Fruit fly (Drosophila melanogaster) whole organism, embryonic: ENCODE measurements around the gene ab.

ENCODE experiments used
- Awh ChIP-seq: fragments of 200-800 bp; sonication (Bioruptor generic); IDR thresholded peaks from 2 replicates; pipeline ENCODE4, ENCODE4 v1.3.6; 2022; ENCODE audit warnings: missing biosample characterization, missing genetic modification characterization
- B-H1 ChIP-seq: fragments of 200-800 bp; sonication (Bioruptor generic); IDR thresholded peaks from 3 replicates; pipeline ENCODE4 v1.3.6; 2022; ENCODE audit warnings: missing biosample characterization, missing genetic modification characterization
- BtbVII ChIP-seq: fragments of 200-800 bp; sonication (Bioruptor generic); optimal IDR thresholded peaks from 3 replicates; lab custom pipeline; 2017; ENCODE audit warnings: missing biosample characterization, mild to moderate bottlenecking, missing genetic modification characterization
- C15 ChIP-seq: fragments of 200-800 bp; sonication (Bioruptor generic); IDR thresholded peaks from 3 replicates; pipeline ENCODE4 v1.3.6; 2022; ENCODE audit warnings: missing biosample characterization, missing genetic modification characterization
- CG10979 ChIP-seq: fragments of 200-800 bp; sonication (Bioruptor generic); optimal IDR thresholded peaks from 2 replicates; lab custom pipeline; 2018; ENCODE audit warnings: missing biosample characterization, mild to moderate bottlenecking, missing genetic modification characterization, moderate library complexity
- CG11695 ChIP-seq: fragments of 200-800 bp; sonication (Bioruptor generic); IDR thresholded peaks from 3 replicates; pipeline ENCODE4 v1.3.6; 2022; ENCODE audit warnings: missing biosample characterization, missing genetic modification characterization
- CG12219 ChIP-seq: fragments of 200-800 bp; sonication (Bioruptor generic); optimal IDR thresholded peaks from 3 replicates; lab custom pipeline; 2018; ENCODE audit warnings: missing biosample characterization, mild to moderate bottlenecking, missing genetic modification characterization
- CG12744 ChIP-seq: fragments of 200-800 bp; sonication (Bioruptor generic); optimal IDR thresholded peaks from 2 replicates; lab custom pipeline; 2016; ENCODE audit warnings: missing biosample characterization, missing genetic modification characterization
- CG12769 ChIP-seq: fragments of 200-800 bp; sonication (Bioruptor generic); optimal IDR thresholded peaks from 2 replicates; lab custom pipeline; 2019; ENCODE audit warnings: missing biosample characterization, mild to moderate bottlenecking, missing genetic modification characterization, moderate library complexity
- CG12942 ChIP-seq: fragments of 200-800 bp; sonication (Bioruptor generic); optimal IDR thresholded peaks from 3 replicates; lab custom pipeline; 2016; ENCODE audit warnings: missing biosample characterization, missing genetic modification characterization
- CG14965 ChIP-seq: fragments of 200-800 bp; sonication (Bioruptor generic); optimal IDR thresholded peaks from 2 replicates; lab custom pipeline; 2016; ENCODE audit warnings: missing biosample characterization, missing genetic modification characterization, borderline replicate concordance
- CG1529 ChIP-seq: fragments of 200-800 bp; sonication (Bioruptor generic); optimal IDR thresholded peaks from 3 replicates; lab custom pipeline; 2018; ENCODE audit warnings: missing biosample characterization, missing genetic modification characterization
- CG1603 ChIP-seq: fragments of 200-800 bp; sonication (Bioruptor generic); optimal IDR thresholded peaks from 2 replicates; lab custom pipeline; 2019; ENCODE audit warnings: missing biosample characterization, mild to moderate bottlenecking, missing genetic modification characterization, moderate library complexity
- CG1792 ChIP-seq: fragments of 200-800 bp; sonication (Bioruptor generic); optimal IDR thresholded peaks from 2 replicates; lab custom pipeline; 2016; ENCODE audit warnings: missing biosample characterization, missing genetic modification characterization
- CG31224 ChIP-seq: fragments of 200-800 bp; sonication (Bioruptor generic); IDR thresholded peaks from 2 replicates; pipeline ENCODE4 v1.3.6; 2022; ENCODE audit warnings: missing biosample characterization, missing genetic modification characterization
- CG3163 ChIP-seq: fragments of 200-800 bp; sonication (Bioruptor generic); optimal IDR thresholded peaks from 3 replicates; lab custom pipeline; 2016; ENCODE audit warnings: missing biosample characterization, missing genetic modification characterization
- CG32772 ChIP-seq: fragments of 200-800 bp; sonication (Bioruptor generic); IDR thresholded peaks from 2 replicates; pipeline ENCODE4 v1.3.6; 2022; ENCODE audit warnings: missing biosample characterization, missing genetic modification characterization
- CG3407 ChIP-seq: fragments of 200-800 bp; sonication (Bioruptor generic); optimal IDR thresholded peaks from 2 replicates; lab custom pipeline; 2018; ENCODE audit warnings: missing biosample characterization, mild to moderate bottlenecking, missing genetic modification characterization
- CG34376 ChIP-seq: fragments of 200-800 bp; sonication (Bioruptor generic); optimal IDR thresholded peaks from 2 replicates; lab custom pipeline; 2018; ENCODE audit warnings: missing biosample characterization, mild to moderate bottlenecking, missing genetic modification characterization
- CG3847 ChIP-seq: fragments of 200-800 bp; sonication (Bioruptor generic); IDR thresholded peaks from 2 replicates; pipeline ENCODE4 v1.3.6; 2022; ENCODE audit warnings: missing biosample characterization, missing genetic modification characterization
- CG4730 ChIP-seq: fragments of 200-800 bp; sonication (Bioruptor generic); IDR thresholded peaks from 2 replicates; pipeline ENCODE4 v1.3.6; 2022; ENCODE audit warnings: missing biosample characterization, missing genetic modification characterization
- CG5180 ChIP-seq: fragments of 200-800 bp; sonication (Bioruptor generic); optimal IDR thresholded peaks from 3 replicates; lab custom pipeline; 2017; ENCODE audit warnings: missing biosample characterization, missing genetic modification characterization, mild to moderate bottlenecking, moderate library complexity, missing genetic modification reagents
- CG6791 ChIP-seq: fragments of 200-800 bp; sonication (Bioruptor generic); IDR thresholded peaks from 3 replicates; pipeline ENCODE4 v1.3.6; 2022; ENCODE audit warnings: missing biosample characterization, missing genetic modification characterization; ENCODE audit not compliant: partially characterized antibody
- CG7271 ChIP-seq: fragments of 200-800 bp; sonication (Bioruptor generic); optimal IDR thresholded peaks from 2 replicates; lab custom pipeline; 2018; ENCODE audit warnings: missing biosample characterization, mild to moderate bottlenecking, missing genetic modification characterization, moderate library complexity
- CG7556 ChIP-seq: fragments of 200-800 bp; sonication (Bioruptor generic); optimal IDR thresholded peaks from 2 replicates; lab custom pipeline; 2017; ENCODE audit warnings: missing biosample characterization, mild to moderate bottlenecking, missing genetic modification characterization
- CG7987 ChIP-seq: fragments of 200-800 bp; sonication (Bioruptor generic); optimal IDR thresholded peaks from 2 replicates; lab custom pipeline; 2018; ENCODE audit warnings: missing biosample characterization, mild to moderate bottlenecking, missing genetic modification characterization, moderate library complexity
- CG9876 ChIP-seq: fragments of 200-800 bp; sonication (Bioruptor generic); optimal IDR thresholded peaks from 2 replicates; lab custom pipeline; 2016; ENCODE audit warnings: missing biosample characterization, missing genetic modification characterization
- Chrac-16 ChIP-seq: fragments of 200-800 bp; sonication (Bioruptor generic); optimal IDR thresholded peaks from 3 replicates; lab custom pipeline; 2016; ENCODE audit warnings: missing biosample characterization, missing genetic modification characterization
- D ChIP-seq, 2 experiments: fragments of 200-800 bp in 1 of 2; fragments of >200 bp in 1 of 2; sonication (Bioruptor generic) in 1 of 2; optimal IDR thresholded peaks; 2 replicates in 1 of 2; 3 replicates in 1 of 2; lab custom pipeline; 2017; ENCODE audit warnings: mild to moderate bottlenecking in 1 of 2, missing biosample characterization in 1 of 2, missing genetic modification characterization in 1 of 2, missing genetic modification reagents in 1 of 2
- Dbx ChIP-seq: fragments of 200-800 bp; sonication (Bioruptor generic); IDR thresholded peaks from 3 replicates; pipeline ENCODE4 v1.3.6; 2022; ENCODE audit warnings: missing biosample characterization, missing genetic modification characterization
- Dek ChIP-seq: fragments of 200-800 bp; sonication (Bioruptor generic); optimal IDR thresholded peaks from 3 replicates; lab custom pipeline; 2019; ENCODE audit warnings: missing biosample characterization, mild to moderate bottlenecking, missing genetic modification characterization, moderate library complexity
- Dp ChIP-seq: fragments of 200-800 bp; sonication (Bioruptor generic); optimal IDR thresholded peaks from 2 replicates; lab custom pipeline; 2018; ENCODE audit warnings: missing biosample characterization, mild to moderate bottlenecking, missing genetic modification characterization, moderate library complexity
- Dref ChIP-seq: fragments of 200-800 bp; sonication (Bioruptor generic); IDR thresholded peaks from 2 replicates; pipeline ENCODE4 v1.3.6; 2022; ENCODE audit warnings: missing biosample characterization, missing genetic modification characterization
- E2f2 ChIP-seq: fragments of 200-800 bp; sonication (Bioruptor generic); IDR thresholded peaks from 2 replicates; pipeline ENCODE4 v1.3.6; 2022; ENCODE audit warnings: missing biosample characterization, missing genetic modification characterization
- Hand ChIP-seq: fragments of 200-800 bp; sonication (Bioruptor generic); optimal IDR thresholded peaks from 2 replicates; lab custom pipeline; 2017; ENCODE audit warnings: mild to moderate bottlenecking, missing biosample characterization, missing genetic modification reagents, missing genetic modification characterization
- Hr39 ChIP-seq: fragments of >200 bp; optimal IDR thresholded peaks from 2 replicates; lab custom pipeline; 2017
- NfI ChIP-seq: fragments of 200-800 bp; sonication (Bioruptor generic); optimal IDR thresholded peaks from 3 replicates; lab custom pipeline; 2018; ENCODE audit warnings: missing biosample characterization, mild to moderate bottlenecking, missing genetic modification characterization, moderate library complexity
- Ravus ChIP-seq: fragments of 200-800 bp; sonication (Bioruptor generic); IDR thresholded peaks from 2 replicates; pipeline ENCODE4 v1.3.6; 2022; ENCODE audit warnings: missing biosample characterization, missing genetic modification characterization
- Sox102F ChIP-seq: fragments of 200-800 bp; sonication (Bioruptor generic); optimal IDR thresholded peaks from 2 replicates; lab custom pipeline; 2018; ENCODE audit warnings: missing biosample characterization, mild to moderate bottlenecking, missing genetic modification characterization, moderate library complexity
- Stat92E ChIP-seq, 3 experiments: fragments of >200 bp in 2 of 3; fragments of 200-800 bp in 1 of 3; sonication (Bioruptor generic) in 1 of 3; optimal IDR thresholded peaks; 2 replicates each; lab custom pipeline; 2017 to 2019; ENCODE audit warnings: missing biosample characterization in 3 of 3, missing genetic modification characterization in 3 of 3, mild to moderate bottlenecking in 1 of 3, moderate library complexity in 1 of 3
- az2 ChIP-seq: fragments of 200-800 bp; sonication (Bioruptor generic); optimal IDR thresholded peaks from 3 replicates; lab custom pipeline; 2016; ENCODE audit warnings: missing biosample characterization, missing genetic modification characterization
- bab2 ChIP-seq: fragments of 200-800 bp; sonication (Bioruptor generic); optimal IDR thresholded peaks from 2 replicates; lab custom pipeline; 2016; ENCODE audit warnings: missing biosample characterization, missing genetic modification characterization
- cato ChIP-seq: fragments of 200-800 bp; sonication (Bioruptor generic); optimal IDR thresholded peaks from 2 replicates; lab custom pipeline; 2016; ENCODE audit warnings: missing biosample characterization, missing genetic modification characterization, borderline replicate concordance
- croc ChIP-seq: fragments of 200-800 bp; sonication (Bioruptor generic); conservative IDR thresholded peaks from 3 replicates; pipeline ENCODE4 v1.3.6; 2022; ENCODE audit warnings: missing biosample characterization, missing genetic modification characterization
- dan ChIP-seq: fragments of 200-800 bp; sonication (Bioruptor generic); IDR thresholded peaks from 2 replicates; pipeline ENCODE4 v1.3.6; 2022; ENCODE audit warnings: missing biosample characterization, missing genetic modification characterization
- repo ChIP-seq: fragments of 200-800 bp; sonication (Bioruptor generic); optimal IDR thresholded peaks from 2 replicates; lab custom pipeline; 2016; ENCODE audit warnings: missing biosample characterization, missing genetic modification characterization
- so ChIP-seq: fragments of 200-800 bp; sonication (Bioruptor generic); IDR thresholded peaks from 3 replicates; pipeline ENCODE4 v1.3.6; 2022; ENCODE audit warnings: missing biosample characterization, missing genetic modification characterization
- sr ChIP-seq: fragments of 200-800 bp; sonication (Bioruptor generic); IDR thresholded peaks from 3 replicates; pipeline ENCODE4 v1.3.6; 2022; ENCODE audit warnings: missing biosample characterization, missing genetic modification characterization
- sug ChIP-seq: fragments of 200-800 bp; optimal IDR thresholded peaks from 2 replicates; lab custom pipeline; 2019; ENCODE audit warnings: missing biosample characterization, mild to moderate bottlenecking, missing genetic modification characterization, moderate library complexity
- unpg ChIP-seq: fragments of 200-800 bp; sonication (Bioruptor generic); optimal IDR thresholded peaks from 3 replicates; lab custom pipeline; 2018; ENCODE audit warnings: missing biosample characterization, mild to moderate bottlenecking, missing genetic modification characterization, moderate library complexity
- zf30C ChIP-seq: fragments of 200-800 bp; sonication (Bioruptor generic); optimal IDR thresholded peaks from 3 replicates; lab custom pipeline; 2018; ENCODE audit warnings: missing biosample characterization, mild to moderate bottlenecking, missing genetic modification characterization
- zfh1 ChIP-seq: fragments of 200-800 bp; sonication (Bioruptor generic); IDR thresholded peaks from 3 replicates; pipeline ENCODE4 v1.3.6; 2022; ENCODE audit warnings: missing biosample characterization, missing genetic modification characterization

Gene ab

dm6 chr2L:11280090-11280489 is 69.6 kb downstream of the ab start, which contains the start of gene Ppt2 (continued):
- no peak for TF ChIP-seq CG3163 (GFP tag; lab: Kevin White, UChicago)
- TF ChIP-seq CG14965 (GFP tag; lab: Kevin White, UChicago) = no peak
- no peak for TF ChIP-seq CG10979
- TF ChIP-seq CG1529 (GFP tag; lab: Kevin White, UChicago) = no peak
- TF ChIP-seq E2f2 (GFP tag; lab: Robert Waterston, UW) = peak; percentile 93
- TF ChIP-seq Hand (GFP tag; lab: Kevin White, UChicago) = no peak
- TF ChIP-seq CG9876 (GFP tag; lab: Kevin White, UChicago) = no peak
- peak; percentile 77 for TF ChIP-seq CG1603 (tag; lab: Kevin White, UChicago)
- TF ChIP-seq repo (GFP tag; lab: Kevin White, UChicago) = no peak
- TF ChIP-seq CG7556 (GFP tag; lab: Kevin White, UChicago) = no peak
- TF ChIP-seq Dp = peak; percentile 91
- TF ChIP-seq BtbVII (GFP tag; lab: Kevin White, UChicago) = no peak
- no peak for TF ChIP-seq CG34376 (GFP tag; lab: Kevin White, UChicago)
- TF ChIP-seq D (optimal IDR thresholded peaks at IDR 0.05; lab: Kevin White, UChicago) = peak; percentile 33
- TF ChIP-seq D (GFP tag; optimal IDR thresholded peaks at IDR 0.05; lab: Kevin White, UChicago) = no peak
- no peak for TF ChIP-seq CG12942 (GFP tag; lab: Kevin White, UChicago)
- peak; percentile 50 for TF ChIP-seq Dref (GFP tag; lab: Robert Waterston, UW)
- TF ChIP-seq Chrac-16 (GFP tag; lab: Kevin White, UChicago) = no peak
- no peak for TF ChIP-seq croc (GFP tag; lab: Robert Waterston, UW)
- no peak for TF ChIP-seq sr
- TF ChIP-seq Ravus (GFP tag; lab: Robert Waterston, UW) = no peak
- no peak for TF ChIP-seq CG7271
- TF ChIP-seq Awh = no peak
- TF ChIP-seq unpg (GFP tag; lab: Kevin White, UChicago) = no peak
- TF ChIP-seq CG12219 (GFP tag; lab: Kevin White, UChicago) = no peak
- no peak for TF ChIP-seq sug (tag; lab: Kevin White, UChicago)
- TF ChIP-seq CG5180 (GFP tag; lab: Kevin White, UChicago) = no peak
- TF ChIP-seq az2 = no peak
- no peak for TF ChIP-seq zfh1 (GFP tag; lab: Robert Waterston, UW)
- TF ChIP-seq Dek = no peak
- TF ChIP-seq bab2 = no peak
- no peak for TF ChIP-seq CG31224
- TF ChIP-seq B-H1 (GFP tag; lab: Robert Waterston, UW) = no peak
- no peak for TF ChIP-seq so (GFP tag; lab: Robert Waterston, UW)
- TF ChIP-seq cato (GFP tag; lab: Kevin White, UChicago) = no peak
- no peak for TF ChIP-seq CG32772 (GFP tag; lab: Robert Waterston, UW)
- TF ChIP-seq CG1792 = no peak
- no peak for TF ChIP-seq CG11695 (GFP tag; lab: Robert Waterston, UW)
- TF ChIP-seq Hr39 (lab: Kevin White, UChicago) = no peak
- TF ChIP-seq CG12769 (tag; lab: Kevin White, UChicago) = no peak
- no peak for TF ChIP-seq CG7987 (GFP tag; lab: Kevin White, UChicago)
- TF ChIP-seq CG4730 = no peak
- no peak for TF ChIP-seq Sox102F (GFP tag; lab: Kevin White, UChicago)
- TF ChIP-seq CG12744 = no peak
- no peak for TF ChIP-seq NfI (GFP tag; lab: Kevin White, UChicago)
- no peak for TF ChIP-seq C15
- TF ChIP-seq dan (GFP tag; lab: Robert Waterston, UW) = no peak
- TF ChIP-seq zf30C = no peak
- no peak for TF ChIP-seq CG3847 (GFP tag; lab: Robert Waterston, UW)
- no peak for TF ChIP-seq Stat92E (GFP tag; optimal IDR thresholded peaks at IDR 0.05; lab: Kevin White, UChicago)
- no peak for TF ChIP-seq CG3407
- no peak for TF ChIP-seq CG6791 (GFP tag; lab: Robert Waterston, UW)
- TF ChIP-seq Dbx (GFP tag; lab: Robert Waterston, UW) = no peak
